Worm (Caenorhabditis elegans): ENCODE data around the gene Y116A8C.44.

The Y116A8C.44 gene

ce11 chrIV:17048257-17048656, 9.7 kb downstream of the Y116A8C.44 start, which contains the start of gene athp-3:
Gene athp-3 (minus strand): TSS chrIV:17048357.
- TF ChIP-seq egl-27 (tag; optimal IDR thresholded peaks at IDR 0.05) (no peak), sma-3 (GFP tag; optimal IDR thresholded peaks at IDR 0.05) (no peak), lin-39 (tag; optimal IDR thresholded peaks at IDR 0.05) (no peak), mab-5 (tag; optimal IDR thresholded peaks at IDR 0.05) (no peak), aly-2 (tag; optimal IDR thresholded peaks at IDR 0.05) (no peak), dmd-4 (tag; optimal IDR thresholded peaks at IDR 0.05) (no peak), sem-4 (tag; optimal IDR thresholded peaks at IDR 0.05) (no peak), elt-1 (tag; optimal IDR thresholded peaks at IDR 0.05) (no peak), unc-62 (GFP tag; optimal IDR thresholded peaks at IDR 0.05) (no peak), nhr-237 (tag; optimal IDR thresholded peaks at IDR 0.05) (no peak)

- TF ChIP-seq nhr-12 (tag; optimal IDR thresholded peaks at IDR 0.05), result no peak
- TF ChIP-seq sem-4 (tag; optimal IDR thresholded peaks at IDR 0.05), result no peak
- TF ChIP-seq Y55F3AM.14 (GFP tag; optimal IDR thresholded peaks at IDR 0.05), result no peak
- no peak for TF ChIP-seq ceh-16 (tag; optimal IDR thresholded peaks at IDR 0.05)
- no peak for TF ChIP-seq mab-5 (tag; optimal IDR thresholded peaks at IDR 0.05)
- no peak for TF ChIP-seq gmeb-1 (tag; optimal IDR thresholded peaks at IDR 0.05)
- TF ChIP-seq ztf-11 (tag; optimal IDR thresholded peaks at IDR 0.05), result no peak
- no peak for TF ChIP-seq R02D3.7 (tag; optimal IDR thresholded peaks at IDR 0.05)
- no peak for TF ChIP-seq nhr-10 (tag; optimal IDR thresholded peaks at IDR 0.05)
- no peak for TF ChIP-seq nhr-25 (tag; optimal IDR thresholded peaks at IDR 0.05)
- no peak for TF ChIP-seq ZK546.5 (tag; optimal IDR thresholded peaks at IDR 0.05)
- no peak for TF ChIP-seq crh-2 (tag; optimal IDR thresholded peaks at IDR 0.05)
- TF ChIP-seq dmd-4 (tag; optimal IDR thresholded peaks at IDR 0.05), result no peak
- no peak for TF ChIP-seq lin-13 (GFP tag; optimal IDR thresholded peaks at IDR 0.05)
- no peak for TF ChIP-seq nhr-23 (tag; optimal IDR thresholded peaks at IDR 0.05)
- no peak for TF ChIP-seq nhr-21 (tag; optimal IDR thresholded peaks at IDR 0.05)
Observed at ce11 chrIV:17045691-17046090, 12.2 kb downstream of the Y116A8C.44 start, which contains the start of gene clec-195. Gene clec-195 (minus strand): TSS chrIV:17045791.

- TF ChIP-seq unc-55 (GFP tag; optimal IDR thresholded peaks at IDR 0.05), result no peak
- TF ChIP-seq nhr-25 (tag; optimal IDR thresholded peaks at IDR 0.05), result no peak
- no peak for TF ChIP-seq lin-11 (tag; optimal IDR thresholded peaks at IDR 0.05)
- TF ChIP-seq skn-1 (tag; optimal IDR thresholded peaks at IDR 0.05), result no peak
- TF ChIP-seq snpc-4 (tag; optimal IDR thresholded peaks at IDR 0.05), result no peak
- no peak for TF ChIP-seq lsy-2 (tag; optimal IDR thresholded peaks at IDR 0.05)
- TF ChIP-seq ceh-82 (tag; optimal IDR thresholded peaks at IDR 0.05), result no peak
- no peak for TF ChIP-seq mbf-1 (tag; optimal IDR thresholded peaks at IDR 0.05)
- no peak for TF ChIP-seq C34F6.9 (tag; optimal IDR thresholded peaks at IDR 0.05)
Observed at ce11 chrIV:17040618-17041017, 17.3 kb downstream of the Y116A8C.44 start, which contains the start of gene Y116A8C.20. Gene Y116A8C.20 (plus strand): TSS chrIV:17040918.

ce11 chrIV:17039545-17039944, 18.4 kb downstream of the Y116A8C.44 start, which contains the start of gene Y116A8C.19:
Gene Y116A8C.19 (minus strand): TSS chrIV:17039645.
- TF ChIP-seq nhr-23 (tag; optimal IDR thresholded peaks at IDR 0.05), result no peak
- TF ChIP-seq ama-1 (optimal IDR thresholded peaks at IDR 0.05), result no peak

ce11 chrIV:17030494-17030893, 27.4 kb downstream of the Y116A8C.44 start, which contains the start of gene nhr-229:
Gene nhr-229 (minus strand): TSS chrIV:17030594.
- TF ChIP-seq nhr-25 (tag; optimal IDR thresholded peaks at IDR 0.05), result no peak
- TF ChIP-seq unc-55 (GFP tag; optimal IDR thresholded peaks at IDR 0.05), result no peak
- no peak for TF ChIP-seq nhr-12 (tag; optimal IDR thresholded peaks at IDR 0.05)
- no peak for TF ChIP-seq nhr-129 (tag; optimal IDR thresholded peaks at IDR 0.05)
- TF ChIP-seq mdl-1 (tag; optimal IDR thresholded peaks at IDR 0.05), result no peak
- no peak for TF ChIP-seq ztf-1 (GFP tag; conservative IDR thresholded peaks at IDR 0.05)
- no peak for TF ChIP-seq zag-1 (tag; optimal IDR thresholded peaks at IDR 0.05)
- TF ChIP-seq alr-1 (tag; optimal IDR thresholded peaks at IDR 0.05), result no peak
- TF ChIP-seq peb-1 (tag; optimal IDR thresholded peaks at IDR 0.05), result no peak
- no peak for TF ChIP-seq egl-27 (tag; optimal IDR thresholded peaks at IDR 0.05)
- no peak for TF ChIP-seq lin-11 (tag; optimal IDR thresholded peaks at IDR 0.05)
- TF ChIP-seq nhr-6 (tag; optimal IDR thresholded peaks at IDR 0.05), result no peak
- TF ChIP-seq nhr-237 (tag; optimal IDR thresholded peaks at IDR 0.05), result no peak
